Worm (Caenorhabditis elegans) whole organism, late embryonic: ENCODE data around the gene Y54G2A.16.

Source experiments
- C08G9.2 ChIP-seq: sonication (generic microtip); optimal IDR thresholded peaks from 2 replicates; lab custom pipeline; 2016; ENCODE audit warnings: mild to moderate bottlenecking, missing genetic modification characterization, moderate library complexity, missing compliant biosample characterization
- C38D4.7 ChIP-seq: fragments of 200-800 bp; sonication (Bioruptor generic); optimal IDR thresholded peaks from 2 replicates; lab custom pipeline; 2018; ENCODE audit warnings: mild to moderate bottlenecking, missing genetic modification characterization, moderate library complexity, missing compliant biosample characterization
- K02D7.2 ChIP-seq: sonication (generic microtip); optimal IDR thresholded peaks from 2 replicates; lab custom pipeline; 2017; ENCODE audit warnings: mild to moderate bottlenecking, missing genetic modification characterization, missing compliant biosample characterization
- K09A11.1 ChIP-seq: sonication (generic microtip); optimal IDR thresholded peaks from 2 replicates; lab custom pipeline; 2017; ENCODE audit warnings: antibody characterized with exemption, mild to moderate bottlenecking, missing genetic modification characterization, missing compliant biosample characterization; ENCODE audit not compliant: insufficient read depth
- T23F11.4 ChIP-seq: fragments of 200-800 bp; sonication (Bioruptor generic); optimal IDR thresholded peaks from 2 replicates; lab custom pipeline; 2018; ENCODE audit warnings: mild to moderate bottlenecking, missing genetic modification characterization, missing compliant biosample characterization
- Y22D7AL.16 ChIP-seq: sonication (generic microtip); optimal IDR thresholded peaks from 2 replicates; lab custom pipeline; 2016; ENCODE audit warnings: missing genetic modification characterization, missing compliant biosample characterization
- ahr-1 ChIP-seq: sonication (generic microtip); optimal IDR thresholded peaks from 2 replicates; lab custom pipeline; 2016; ENCODE audit warnings: missing genetic modification characterization, missing compliant biosample characterization
- ceh-14 ChIP-seq: sonication (generic microtip); optimal IDR thresholded peaks from 2 replicates; lab custom pipeline; 2016; ENCODE audit warnings: missing genotype, missing genetic modification characterization, missing compliant biosample characterization
- ceh-18 ChIP-seq: sonication (generic microtip); optimal IDR thresholded peaks from 2 replicates; lab custom pipeline; 2016; ENCODE audit warnings: missing genetic modification characterization, missing compliant biosample characterization
- ceh-2 ChIP-seq: sonication (generic microtip); optimal IDR thresholded peaks from 2 replicates; lab custom pipeline; 2016; ENCODE audit warnings: missing genotype, missing genetic modification characterization, missing compliant biosample characterization
- ceh-22 ChIP-seq: sonication (generic microtip); optimal IDR thresholded peaks from 2 replicates; lab custom pipeline; 2017; ENCODE audit warnings: missing biosample characterization, missing genetic modification characterization
- ceh-34 ChIP-seq: sonication (generic microtip); optimal IDR thresholded peaks from 2 replicates; lab custom pipeline; 2016; ENCODE audit warnings: mild to moderate bottlenecking, missing genetic modification characterization, missing compliant biosample characterization
- ceh-45 ChIP-seq: fragments of 200-800 bp; sonication (Bioruptor generic); IDR thresholded peaks from 2 replicates; pipeline ENCODE4 v1.3.6; 2022; ENCODE audit warnings: missing genetic modification reagents, missing genetic modification characterization, missing compliant biosample characterization
- ceh-6 ChIP-seq: fragments of 200-800 bp; sonication (Bioruptor generic); optimal IDR thresholded peaks from 2 replicates; lab custom pipeline; 2018; ENCODE audit warnings: mild to moderate bottlenecking, missing genetic modification characterization, missing compliant biosample characterization
- ceh-9 ChIP-seq: sonication (generic microtip); optimal IDR thresholded peaks from 2 replicates; lab custom pipeline; 2016; ENCODE audit warnings: mild to moderate bottlenecking, missing genetic modification characterization, inconsistent platforms, missing compliant biosample characterization
- dmd-4 ChIP-seq: sonication (generic microtip); optimal IDR thresholded peaks from 2 replicates; lab custom pipeline; 2016; ENCODE audit warnings: borderline replicate concordance, missing genetic modification characterization, missing compliant biosample characterization
- dve-1 ChIP-seq: sonication (generic microtip); optimal IDR thresholded peaks from 2 replicates; lab custom pipeline; 2017; ENCODE audit warnings: antibody characterized with exemption, mild to moderate bottlenecking, missing genetic modification characterization, missing compliant biosample characterization
- elt-2 ChIP-seq: sonication (generic microtip); optimal IDR thresholded peaks from 2 replicates; lab custom pipeline; 2016; ENCODE audit warnings: missing genetic modification reagents, missing genetic modification characterization, missing compliant biosample characterization
- ets-4 ChIP-seq: sonication (generic microtip); optimal IDR thresholded peaks from 2 replicates; lab custom pipeline; 2016; ENCODE audit warnings: missing genetic modification characterization, missing compliant biosample characterization
- eyg-1 ChIP-seq: sonication (generic microtip); optimal IDR thresholded peaks from 2 replicates; lab custom pipeline; 2016; ENCODE audit warnings: missing genotype, missing genetic modification characterization, missing compliant biosample characterization
- fax-1 ChIP-seq: sonication (generic microtip); optimal IDR thresholded peaks from 2 replicates; lab custom pipeline; 2016; ENCODE audit warnings: missing genotype, missing genetic modification characterization, missing compliant biosample characterization
- fkh-6 ChIP-seq: sonication (generic microtip); optimal IDR thresholded peaks from 2 replicates; lab custom pipeline; 2016; ENCODE audit warnings: missing genetic modification characterization, missing compliant biosample characterization
- hlh-15 ChIP-seq: sonication (generic microtip); optimal IDR thresholded peaks from 2 replicates; lab custom pipeline; 2016; ENCODE audit warnings: missing genetic modification characterization, missing compliant biosample characterization
- hlh-30 ChIP-seq: sonication (generic microtip); optimal IDR thresholded peaks from 2 replicates; lab custom pipeline; 2017; ENCODE audit warnings: antibody characterized with exemption, missing genetic modification characterization, missing compliant biosample characterization; ENCODE audit not compliant: insufficient read depth
- lim-6 ChIP-seq: sonication (generic microtip); optimal IDR thresholded peaks from 2 replicates; lab custom pipeline; 2016; ENCODE audit warnings: missing genetic modification characterization, missing compliant biosample characterization
- madf-2 ChIP-seq: sonication (generic microtip); optimal IDR thresholded peaks from 2 replicates; lab custom pipeline; 2017; ENCODE audit warnings: missing genetic modification characterization, missing compliant biosample characterization
- mec-3 ChIP-seq: sonication (generic microtip); optimal IDR thresholded peaks from 2 replicates; lab custom pipeline; 2016; ENCODE audit warnings: borderline replicate concordance, missing genetic modification characterization, missing compliant biosample characterization
- pag-3 ChIP-seq: sonication (generic microtip); optimal IDR thresholded peaks from 2 replicates; lab custom pipeline; 2016; ENCODE audit warnings: missing compliant biosample characterization, missing genetic modification characterization, borderline replicate concordance
- pat-9 ChIP-seq: fragments of 200-800 bp; sonication (Bioruptor generic); optimal IDR thresholded peaks from 2 replicates; lab custom pipeline; 2018; ENCODE audit warnings: mild to moderate bottlenecking, missing genetic modification characterization, moderate library complexity, missing compliant biosample characterization
- pha-2 ChIP-seq: sonication (generic microtip); optimal IDR thresholded peaks from 2 replicates; lab custom pipeline; 2017; ENCODE audit warnings: mild to moderate bottlenecking, missing genetic modification characterization, missing compliant biosample characterization
- pqm-1 ChIP-seq: sonication (generic microtip); optimal IDR thresholded peaks from 2 replicates; lab custom pipeline; 2016; ENCODE audit warnings: missing genetic modification characterization, missing compliant biosample characterization
- pros-1 ChIP-seq: fragments of 150-350 bp; optimal IDR thresholded peaks from 2 replicates; lab custom pipeline; 2014; ENCODE audit warnings: missing biosample characterization, missing genetic modification reagents, missing genetic modification characterization
- rnt-1 ChIP-seq: sonication (generic microtip); optimal IDR thresholded peaks from 2 replicates; lab custom pipeline; 2016; ENCODE audit warnings: missing genetic modification characterization, missing compliant biosample characterization
- sox-4 ChIP-seq: sonication (generic microtip); optimal IDR thresholded peaks from 2 replicates; lab custom pipeline; 2017; ENCODE audit warnings: mild to moderate bottlenecking, missing genetic modification characterization, inconsistent platforms, missing compliant biosample characterization
- tbx-2 ChIP-seq: sonication (generic microtip); optimal IDR thresholded peaks from 2 replicates; lab custom pipeline; 2016; ENCODE audit warnings: missing genetic modification characterization, missing compliant biosample characterization
- tbx-7 ChIP-seq: sonication (generic microtip); optimal IDR thresholded peaks from 2 replicates; lab custom pipeline; 2016; ENCODE audit warnings: missing genotype, missing genetic modification characterization, missing compliant biosample characterization
- ttx-3 ChIP-seq: sonication (generic microtip); optimal IDR thresholded peaks from 2 replicates; lab custom pipeline; 2016; ENCODE audit warnings: missing genetic modification reagents, missing genetic modification characterization, missing compliant biosample characterization
- unc-42 ChIP-seq: sonication (generic microtip); optimal IDR thresholded peaks from 2 replicates; lab custom pipeline; 2016; ENCODE audit warnings: missing genotype, missing genetic modification characterization, missing compliant biosample characterization
- unc-55 ChIP-seq: sonication (generic microtip); optimal IDR thresholded peaks from 2 replicates; lab custom pipeline; 2017; ENCODE audit warnings: missing biosample characterization, missing genetic modification reagents, missing genetic modification characterization
- ztf-16 ChIP-seq: sonication (generic microtip); optimal IDR thresholded peaks from 2 replicates; lab custom pipeline; 2017; ENCODE audit warnings: missing genetic modification characterization, missing compliant biosample characterization

The Y54G2A.16 gene

DNA sequence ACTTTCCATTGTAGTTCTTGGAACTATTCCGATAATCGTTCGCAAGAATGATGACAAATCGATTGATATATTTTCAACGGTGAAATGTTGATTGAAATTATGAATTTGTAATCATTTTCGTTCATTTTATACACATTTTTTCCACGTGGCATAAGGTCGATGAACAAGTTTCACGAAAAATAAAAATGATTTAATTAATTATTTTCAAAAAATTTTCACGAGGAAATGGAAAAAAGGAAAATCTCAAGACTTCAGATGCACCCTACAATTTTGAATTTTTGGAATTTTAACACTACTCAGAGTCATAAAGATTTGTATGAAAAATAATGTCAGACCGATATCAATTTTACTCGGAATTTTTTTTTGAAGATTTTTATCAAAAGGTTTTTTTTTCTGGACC is 45.0 kb downstream of the Y54G2A.16 start, which contains the start of gene Y54G2A.13:
TSS of gene Y54G2A.13 (minus strand) at position 101 of the 400 bp plus-strand sequence.
- TF ChIP-seq ceh-45 (no peak), ets-4 (tag; lab: Kevin White, UChicago) (no peak)

DNA sequence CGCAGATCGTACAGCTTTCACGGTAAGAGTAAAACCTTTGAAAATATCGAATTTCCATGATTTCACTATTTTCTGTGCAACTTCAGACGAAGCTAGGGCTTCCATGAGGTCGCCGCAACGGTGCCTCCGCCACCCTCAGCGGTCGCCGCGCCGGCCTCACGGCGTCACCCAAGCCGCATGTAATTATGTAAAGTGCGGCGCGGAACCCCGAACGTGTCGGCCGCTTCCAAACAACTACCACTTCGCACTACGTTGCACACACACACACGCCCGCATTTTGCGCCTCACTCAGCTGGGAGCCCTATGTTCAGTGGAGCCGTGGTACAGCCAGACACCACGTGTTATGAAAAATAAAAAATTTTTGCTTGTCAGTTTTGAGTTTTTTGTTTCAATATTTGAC is 47.6 kb downstream of the Y54G2A.16 start:
- TF ChIP-seq ceh-22 (no peak), unc-42 (no peak), ttx-3 (no peak), pag-3 (tag; lab: Kevin White, UChicago) (no peak), eyg-1 (no peak), tbx-2 (no peak), fax-1 (tag; lab: Kevin White, UChicago) (no peak), ahr-1 (tag; lab: Kevin White, UChicago) (no peak), lim-6 (tag; lab: Kevin White, UChicago) (no peak), ets-4 (tag; lab: Kevin White, UChicago) (no peak), hlh-15 (tag; lab: Kevin White, UChicago) (no peak), C08G9.2 (tag; lab: Kevin White, UChicago) (no peak), ceh-9 (no peak), ceh-45 (no peak)
- TF ChIP-seq, all 69 proteins: peak for 0

- TF ChIP-seq K02D7.2 (tag; lab: Kevin White, UChicago) (no peak), C38D4.7 (no peak), tbx-7 (tag; lab: Kevin White, UChicago) (no peak), tbx-2 (no peak), rnt-1 (tag; lab: Kevin White, UChicago) (no peak), fkh-6 (tag; lab: Kevin White, UChicago) (no peak), K09A11.1 (no peak), ceh-34 (no peak), pha-2 (tag; lab: Kevin White, UChicago) (no peak), ceh-6 (GFP tag; lab: Kevin White, UChicago) (no peak), dmd-4 (tag; lab: Kevin White, UChicago) (no peak), pros-1 (no peak), madf-2 (no peak)
Measured at ce11 chrIV:2809208-2809607, 55.4 kb downstream of the Y54G2A.16 start, which contains the start of gene Y54G2A.76. TSS of gene Y54G2A.76 (plus strand) at chrIV:2809410.

DNA sequence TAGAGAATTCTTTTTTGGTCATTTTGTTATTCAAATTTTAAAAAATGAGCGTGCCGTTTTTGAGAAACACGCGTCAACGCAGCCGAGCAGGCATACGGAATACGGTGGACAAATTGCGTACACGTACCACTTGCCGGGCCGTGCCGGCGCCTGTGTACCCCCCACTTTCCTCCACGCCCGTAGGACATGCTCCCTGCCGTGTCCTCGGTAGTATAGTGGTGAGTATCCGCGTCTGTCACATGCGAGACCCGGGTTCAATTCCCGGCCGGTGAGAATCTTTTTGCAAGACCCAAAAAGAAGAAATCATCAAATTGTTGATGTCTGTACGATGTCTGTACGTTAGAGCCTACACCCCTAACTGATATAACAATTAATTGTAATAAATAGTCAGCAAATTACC is 56.5 kb downstream of the Y54G2A.16 start:
- TF ChIP-seq sox-4 (tag; lab: Kevin White, UChicago) (no peak), ceh-2 (tag; lab: Kevin White, UChicago) (no peak), Y22D7AL.16 (tag; lab: Kevin White, UChicago) (no peak), ceh-18 (tag; lab: Kevin White, UChicago) (no peak), tbx-7 (tag; lab: Kevin White, UChicago) (no peak), dve-1 (tag; lab: Kevin White, UChicago) (no peak), unc-55 (GFP tag; lab: Kevin White, UChicago) (no peak), pqm-1 (tag; lab: Kevin White, UChicago) (no peak), pat-9 (tag; lab: Kevin White, UChicago) (no peak), mec-3 (tag; lab: Kevin White, UChicago) (no peak), T23F11.4 (GFP tag; lab: Kevin White, UChicago) (no peak), dmd-4 (tag; lab: Kevin White, UChicago) (no peak), hlh-30 (tag; lab: Kevin White, UChicago) (no peak), K09A11.1 (no peak), hlh-15 (tag; lab: Kevin White, UChicago) (no peak), ztf-16 (tag; lab: Kevin White, UChicago) (no peak), ceh-14 (no peak), elt-2 (tag; lab: Kevin White, UChicago) (no peak)
